Worm (Caenorhabditis elegans) whole organism, young adult: ENCODE results near the gene T21H3.1.

ENCODE experiments used
- C06A6.2 ChIP-seq: fragments of 200-800 bp; sonication (Bioruptor generic); conservative IDR thresholded peaks from 2 replicates; pipeline ENCODE4 v1.3.6; 2022; ENCODE audit warnings: missing genetic modification characterization, missing compliant biosample characterization
- D2030.7 ChIP-seq: fragments of 200-800 bp; sonication (Bioruptor generic); IDR thresholded peaks from 2 replicates; pipeline ENCODE4 v1.3.6; 2022; ENCODE audit warnings: missing genetic modification reagents, missing genetic modification characterization, missing compliant biosample characterization
- F22D6.2 ChIP-seq: sonication (generic microtip); optimal IDR thresholded peaks from 2 replicates; lab custom pipeline; 2016; ENCODE audit warnings: mild to moderate bottlenecking, missing genetic modification characterization, missing compliant biosample characterization
- F23B12.7 ChIP-seq: sonication (generic microtip); optimal IDR thresholded peaks from 2 replicates; lab custom pipeline; 2017; ENCODE audit warnings: missing genetic modification characterization, mild to moderate bottlenecking, missing compliant biosample characterization, antibody characterized with exemption, moderate library complexity; ENCODE audit not compliant: insufficient read depth
- F33H1.4 ChIP-seq: fragments of 200-800 bp; sonication (Bioruptor generic); IDR thresholded peaks from 2 replicates; pipeline ENCODE4 v1.3.6; 2022; ENCODE audit warnings: missing genetic modification reagents, missing genetic modification characterization, missing compliant biosample characterization
- F37B4.10 ChIP-seq: fragments of 200-800 bp; sonication (Bioruptor generic); IDR thresholded peaks from 2 replicates; pipeline ENCODE4 v1.3.6; 2022; ENCODE audit warnings: missing genetic modification characterization, missing compliant biosample characterization
- F49E8.2 ChIP-seq: sonication (generic microtip); optimal IDR thresholded peaks from 3 replicates; lab custom pipeline; 2017; ENCODE audit warnings: missing genetic modification characterization, mild to moderate bottlenecking, missing compliant biosample characterization, antibody characterized with exemption, moderate library complexity; ENCODE audit not compliant: insufficient read depth
- F55B11.4 ChIP-seq: sonication (generic microtip); optimal IDR thresholded peaks from 2 replicates; lab custom pipeline; 2016; ENCODE audit warnings: missing compliant biosample characterization, missing genetic modification characterization, borderline replicate concordance; ENCODE audit not compliant: insufficient read depth
- F57C9.4 ChIP-seq: sonication (generic microtip); optimal IDR thresholded peaks from 2 replicates; lab custom pipeline; 2017; ENCODE audit warnings: mild to moderate bottlenecking, missing genetic modification characterization, missing compliant biosample characterization
- K12H6.12 ChIP-seq: fragments of 200-800 bp; sonication (Bioruptor generic); optimal IDR thresholded peaks from 2 replicates; lab custom pipeline; 2018; ENCODE audit warnings: mild to moderate bottlenecking, missing genetic modification characterization, missing compliant biosample characterization
- Y53G8AR.9 ChIP-seq: fragments of 200-800 bp; sonication (Bioruptor generic); conservative IDR thresholded peaks from 2 replicates; pipeline ENCODE4 v1.3.6; 2022; ENCODE audit warnings: missing genetic modification reagents, missing genetic modification characterization, missing compliant biosample characterization
- Y79H2A.3 ChIP-seq: fragments of 200-800 bp; sonication (Bioruptor generic); conservative IDR thresholded peaks from 2 replicates; pipeline ENCODE4 v1.3.6; 2022; ENCODE audit warnings: missing genetic modification reagents, missing genetic modification characterization, missing compliant biosample characterization
- akir-1 ChIP-seq: fragments of 200-800 bp; sonication (Bioruptor generic); optimal IDR thresholded peaks from 2 replicates; lab custom pipeline; 2018; ENCODE audit warnings: mild to moderate bottlenecking, missing genetic modification characterization, moderate library complexity, missing compliant biosample characterization
- aptf-3 ChIP-seq: fragments of 200-800 bp; sonication (Bioruptor generic); IDR thresholded peaks from 2 replicates; pipeline ENCODE4 v1.3.6; 2022; ENCODE audit warnings: missing genetic modification characterization, missing compliant biosample characterization
- attf-5 ChIP-seq: fragments of 200-800 bp; sonication (Bioruptor generic); optimal IDR thresholded peaks from 2 replicates; lab custom pipeline; 2018; ENCODE audit warnings: mild to moderate bottlenecking, missing genetic modification characterization, missing compliant biosample characterization
- ccch-3 ChIP-seq: fragments of 200-800 bp; sonication (Bioruptor generic); optimal IDR thresholded peaks from 2 replicates; lab custom pipeline; 2018; ENCODE audit warnings: mild to moderate bottlenecking, missing genetic modification characterization, missing compliant biosample characterization
- cebp-1 ChIP-seq, 2 experiments: fragments of 200-800 bp in 1 of 2; sonication (Bioruptor generic) in 1 of 2; sonication (generic microtip) in 1 of 2; IDR thresholded peaks in 1 of 2; optimal IDR thresholded peaks in 1 of 2; 2 replicates each; pipeline versions ENCODE4 v1.3.6 to Lab custom; 2017 to 2022; ENCODE audit warnings: missing compliant biosample characterization in 2 of 2, missing genetic modification characterization in 2 of 2, mild to moderate bottlenecking in 1 of 2, missing genetic modification reagents in 1 of 2, moderate library complexity in 1 of 2
- cebp-2 ChIP-seq: fragments of 200-800 bp; sonication (Bioruptor generic); IDR thresholded peaks from 2 replicates; pipeline ENCODE4 v1.3.6; 2022; ENCODE audit warnings: missing genetic modification characterization, missing compliant biosample characterization
- ceh-91 ChIP-seq: fragments of 200-800 bp; sonication (Bioruptor generic); IDR thresholded peaks from 2 replicates; pipeline ENCODE4 v1.3.6; 2022; ENCODE audit warnings: missing genetic modification reagents, missing genetic modification characterization, missing compliant biosample characterization
- dox-1 ChIP-seq: fragments of 200-800 bp; sonication (Bioruptor generic); IDR thresholded peaks from 2 replicates; pipeline ENCODE4 v1.3.6; 2022; ENCODE audit warnings: missing genetic modification reagents, missing genetic modification characterization, missing compliant biosample characterization
- dpl-1 ChIP-seq: fragments of 150-350 bp; optimal IDR thresholded peaks from 2 replicates; lab custom pipeline; 2014; ENCODE audit warnings: missing biosample characterization, missing genetic modification reagents, missing genetic modification characterization
- egl-18 ChIP-seq: fragments of 200-800 bp; sonication (Bioruptor generic); IDR thresholded peaks from 2 replicates; pipeline ENCODE4 v1.3.6; 2022; ENCODE audit warnings: missing genetic modification reagents, missing genetic modification characterization, missing compliant biosample characterization
- egl-44 ChIP-seq: fragments of 200-800 bp; sonication (Bioruptor generic); IDR thresholded peaks from 2 replicates; pipeline ENCODE4 v1.3.6; 2022; ENCODE audit warnings: missing genetic modification reagents, missing genetic modification characterization, missing compliant biosample characterization
- egrh-3 ChIP-seq: fragments of 200-800 bp; sonication (Bioruptor generic); IDR thresholded peaks from 2 replicates; pipeline ENCODE4 v1.3.6; 2022; ENCODE audit warnings: missing genetic modification reagents, missing genetic modification characterization, missing compliant biosample characterization
- ekl-4 ChIP-seq: fragments of 200-800 bp; sonication (Bioruptor generic); IDR thresholded peaks from 2 replicates; pipeline ENCODE4 v1.3.6; 2022; ENCODE audit warnings: missing genetic modification reagents, missing genetic modification characterization, missing compliant biosample characterization
- him-1 ChIP-seq: sonication (generic microtip); optimal IDR thresholded peaks from 2 replicates; lab custom pipeline; 2016; ENCODE audit warnings: missing genotype, missing genetic modification reagents, missing genetic modification characterization, missing compliant biosample characterization
- hlh-12 ChIP-seq: sonication (generic microtip); optimal IDR thresholded peaks from 2 replicates; lab custom pipeline; 2016; ENCODE audit warnings: missing genetic modification characterization, missing compliant biosample characterization
- hlh-26 ChIP-seq: fragments of 200-800 bp; sonication (Bioruptor generic); conservative IDR thresholded peaks from 2 replicates; pipeline ENCODE4 v1.3.6; 2022; ENCODE audit warnings: missing genetic modification reagents, missing genetic modification characterization, missing compliant biosample characterization
- hrde-1 ChIP-seq: sonication (generic microtip); optimal IDR thresholded peaks from 2 replicates; lab custom pipeline; 2016; ENCODE audit warnings: missing genetic modification characterization, mild to moderate bottlenecking, missing compliant biosample characterization, moderate library complexity, missing genotype, missing genetic modification reagents, borderline replicate concordance
- lir-1 ChIP-seq: fragments of 200-800 bp; sonication (Bioruptor generic); conservative IDR thresholded peaks from 2 replicates; pipeline ENCODE4 v1.3.6; 2022; ENCODE audit warnings: missing genetic modification reagents, missing genetic modification characterization, missing compliant biosample characterization
- lsy-27 ChIP-seq: sonication (generic microtip); optimal IDR thresholded peaks from 2 replicates; lab custom pipeline; 2017; ENCODE audit warnings: missing genetic modification characterization, mild to moderate bottlenecking, missing compliant biosample characterization, antibody characterized with exemption, missing genotype, borderline replicate concordance; ENCODE audit not compliant: insufficient read depth
- madf-10 ChIP-seq: sonication (generic microtip); optimal IDR thresholded peaks from 2 replicates; lab custom pipeline; 2016; ENCODE audit warnings: mild to moderate bottlenecking, missing genetic modification characterization, missing compliant biosample characterization
- madf-3 ChIP-seq: fragments of 200-800 bp; sonication (Bioruptor generic); IDR thresholded peaks from 2 replicates; pipeline ENCODE4 v1.3.6; 2022; ENCODE audit warnings: missing genetic modification reagents, missing genetic modification characterization, missing compliant biosample characterization
- madf-6 ChIP-seq: fragments of 200-800 bp; sonication (Bioruptor generic); IDR thresholded peaks from 2 replicates; pipeline ENCODE4 v1.3.6; 2022; ENCODE audit warnings: missing genetic modification reagents, missing genetic modification characterization, missing compliant biosample characterization
- madf-8 ChIP-seq: fragments of 200-800 bp; sonication (Bioruptor generic); conservative IDR thresholded peaks from 2 replicates; pipeline ENCODE4 v1.3.6; 2022; ENCODE audit warnings: missing genetic modification reagents, missing genetic modification characterization, missing compliant biosample characterization
- nfyb-1 ChIP-seq: fragments of 200-800 bp; sonication (Bioruptor generic); IDR thresholded peaks from 2 replicates; pipeline ENCODE4 v1.3.6; 2022; ENCODE audit warnings: missing genetic modification reagents, missing genetic modification characterization, missing compliant biosample characterization
- nhr-120 ChIP-seq: fragments of 200-800 bp; sonication (Bioruptor generic); IDR thresholded peaks from 2 replicates; pipeline ENCODE4 v1.3.6; 2022; ENCODE audit warnings: missing genetic modification characterization, missing compliant biosample characterization
- pbrm-1 ChIP-seq: fragments of 200-800 bp; sonication (Bioruptor generic); IDR thresholded peaks from 2 replicates; pipeline ENCODE4 v1.3.6; 2022; ENCODE audit warnings: missing genetic modification reagents, missing genetic modification characterization, missing compliant biosample characterization
- pha-4 ChIP-seq: fragments of 150-350 bp; sonication (generic microtip); optimal IDR thresholded peaks from 2 replicates; lab custom pipeline; 2014; ENCODE audit warnings: missing biosample characterization, missing genetic modification reagents, missing genetic modification characterization
- rcor-1 ChIP-seq: fragments of 200-800 bp; sonication (Bioruptor generic); IDR thresholded peaks from 2 replicates; pipeline ENCODE4 v1.3.6; 2022; ENCODE audit warnings: missing genetic modification reagents, missing genetic modification characterization, missing compliant biosample characterization
- sdz-38 ChIP-seq: sonication (generic microtip); optimal IDR thresholded peaks from 2 replicates; lab custom pipeline; 2016; ENCODE audit warnings: missing genotype, missing genetic modification characterization, missing compliant biosample characterization
- sea-2 ChIP-seq: fragments of 200-800 bp; sonication (Bioruptor generic); IDR thresholded peaks from 2 replicates; pipeline ENCODE4 v1.3.6; 2022; ENCODE audit warnings: missing genetic modification characterization, missing compliant biosample characterization
- snpc-1.3 ChIP-seq: sonication (generic microtip); optimal IDR thresholded peaks from 2 replicates; lab custom pipeline; 2017; ENCODE audit warnings: missing genetic modification characterization, mild to moderate bottlenecking, missing compliant biosample characterization, antibody characterized with exemption, moderate library complexity, missing genotype, missing genetic modification reagents; ENCODE audit not compliant: insufficient read depth
- snpc-4 ChIP-seq, 5 experiments: fragments of 150-350 bp in 1 of 5; sonication (generic microtip) in 4 of 5; optimal IDR thresholded peaks; 2 replicates each; lab custom pipeline; 2014 to 2018; ENCODE audit warnings: missing genetic modification characterization in 5 of 5, missing biosample characterization in 3 of 5, antibody characterized with exemption in 2 of 5, mild to moderate bottlenecking in 2 of 5, missing compliant biosample characterization in 2 of 5, missing genotype in 2 of 5, moderate library complexity in 2 of 5, missing genetic modification reagents in 1 of 5
- ztf-18 ChIP-seq: sonication (generic microtip); optimal IDR thresholded peaks from 2 replicates; lab custom pipeline; 2016; ENCODE audit warnings: missing genotype, mild to moderate bottlenecking, missing genetic modification characterization, missing compliant biosample characterization
- ztf-22 ChIP-seq: fragments of 200-800 bp; sonication (Bioruptor generic); optimal IDR thresholded peaks from 2 replicates; lab custom pipeline; 2018; ENCODE audit warnings: mild to moderate bottlenecking, missing genetic modification characterization, moderate library complexity, missing compliant biosample characterization
- ztf-28 ChIP-seq: fragments of 200-800 bp; sonication (Bioruptor generic); IDR thresholded peaks from 2 replicates; pipeline ENCODE4 v1.3.6; 2022; ENCODE audit warnings: missing genetic modification reagents, missing genetic modification characterization, missing compliant biosample characterization

Gene T21H3.1

DNA sequence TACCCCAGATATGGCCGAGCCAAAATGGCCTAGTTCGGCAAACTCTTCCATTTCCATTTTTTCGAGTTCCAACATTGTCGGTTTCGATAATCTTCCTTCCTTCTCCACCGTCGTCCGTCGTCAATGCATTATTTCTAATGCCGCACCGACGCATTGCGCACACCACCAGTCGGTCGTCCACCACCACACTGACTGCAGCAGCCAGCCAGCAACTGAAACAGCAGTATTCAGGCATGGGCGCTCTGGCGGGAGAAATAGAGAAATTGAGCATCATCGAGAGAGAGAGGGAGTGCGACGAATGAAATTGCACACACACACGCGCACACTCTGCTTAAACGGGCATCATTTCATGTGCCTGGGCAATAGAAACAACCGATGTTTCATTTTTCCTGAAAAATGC is 22.6 kb upstream of the T21H3.1 start (continued):
- TF ChIP-seq F37B4.10 (GFP tag; lab: Robert Waterston, UW) (no peak), F57C9.4 (tag; lab: Kevin White, UChicago) (no peak), rcor-1 (GFP tag; lab: Robert Waterston, UW) (no peak), him-1 (tag; lab: Kevin White, UChicago) (no peak), pha-4 (no peak), Y53G8AR.9 (0 out of 2 replicates have a peak, but pooled peaks have one; percentile 11), akir-1 (GFP tag; lab: Kevin White, UChicago) (no peak), snpc-4 (GFP tag; optimal IDR thresholded peaks at IDR 0.05; lab: Kevin White, UChicago) (no peak), snpc-4 (tag; optimal IDR thresholded peaks at IDR 0.05; lab: Kevin White, UChicago) (peak in 2 of 4 experiments; percentile 20 to 32), nhr-120 (GFP tag; lab: Robert Waterston, UW) (no peak), dpl-1 (GFP tag; lab: Kevin White, UChicago) (no peak), F23B12.7 (tag; lab: Kevin White, UChicago) (no peak), sea-2 (GFP tag; lab: Robert Waterston, UW) (no peak), F22D6.2 (tag; lab: Kevin White, UChicago) (no peak), ekl-4 (GFP tag; lab: Robert Waterston, UW) (peak; percentile 32), nfyb-1 (GFP tag; lab: Robert Waterston, UW) (peak; percentile 63), ztf-22 (GFP tag; lab: Kevin White, UChicago) (no peak), Y79H2A.3 (no peak), lir-1 (no peak), madf-3 (no peak), sdz-38 (tag; lab: Kevin White, UChicago) (no peak), ztf-18 (peak; percentile 46), madf-10 (tag; lab: Kevin White, UChicago) (peak; percentile 32), ccch-3 (GFP tag; lab: Kevin White, UChicago) (peak; percentile 19), C06A6.2 (GFP tag; lab: Robert Waterston, UW) (no peak), egl-44 (0 out of 2 replicates have a peak, but pooled peaks have one; percentile 33), aptf-3 (GFP tag; lab: Robert Waterston, UW) (no peak), K12H6.12 (peak; percentile 58), hlh-26 (GFP tag; lab: Robert Waterston, UW) (no peak), F33H1.4 (GFP tag; lab: Robert Waterston, UW) (no peak; the same call in 1 of the 2 replicates), attf-5 (peak; percentile 78), madf-8 (no peak), F49E8.2 (tag; lab: Kevin White, UChicago) (no peak), pbrm-1 (GFP tag; lab: Robert Waterston, UW) (no peak), dox-1 (GFP tag; lab: Robert Waterston, UW) (peak; percentile 75), egl-18 (GFP tag; lab: Robert Waterston, UW) (no peak), madf-6 (no peak), D2030.7 (GFP tag; lab: Robert Waterston, UW) (no peak), ztf-28 (GFP tag; lab: Robert Waterston, UW) (no peak), F55B11.4 (no peak), hlh-12 (tag; lab: Kevin White, UChicago) (no peak), lsy-27 (tag; lab: Kevin White, UChicago) (no peak), egrh-3 (GFP tag; lab: Robert Waterston, UW) (0 out of 2 replicates have a peak, but pooled peaks have one; percentile 25), snpc-1.3 (no peak), hrde-1 (tag; lab: Kevin White, UChicago) (no peak), ceh-91 (GFP tag; lab: Robert Waterston, UW) (no peak), cebp-2 (GFP tag; lab: Robert Waterston, UW) (no peak), cebp-1 (GFP tag; IDR thresholded peaks at IDR 0.05; lab: Robert Waterston, UW) (peak; percentile 57; the same call in 1 of the 2 replicates), cebp-1 (tag; optimal IDR thresholded peaks at IDR 0.05; lab: Kevin White, UChicago) (peak; percentile 66)
